Worm (Caenorhabditis elegans) whole organism, L1 larva: ENCODE measurements around the gene C45G7.4.

Experiments
- C04F5.9 ChIP-seq: sonication (generic microtip); optimal IDR thresholded peaks from 2 replicates; lab custom pipeline; 2016; ENCODE audit warnings: missing genetic modification characterization, missing compliant biosample characterization
- C16A3.4 ChIP-seq: fragments of 150-350 bp; optimal IDR thresholded peaks from 2 replicates; lab custom pipeline; 2014; ENCODE audit warnings: missing biosample characterization, missing genetic modification characterization
- C34B4.2 ChIP-seq: sonication (generic microtip); optimal IDR thresholded peaks from 2 replicates; lab custom pipeline; 2017; ENCODE audit warnings: mild to moderate bottlenecking, missing genetic modification characterization, missing compliant biosample characterization
- Y116A8C.19 ChIP-seq: sonication (generic microtip); optimal IDR thresholded peaks from 2 replicates; lab custom pipeline; 2016; ENCODE audit warnings: missing compliant biosample characterization, missing genetic modification characterization, borderline replicate concordance
- aly-2 ChIP-seq: fragments of 150-350 bp; optimal IDR thresholded peaks from 2 replicates; lab custom pipeline; 2014; ENCODE audit warnings: missing biosample characterization, missing genetic modification characterization
- ama-1 ChIP-seq: fragments of 150-350 bp; optimal IDR thresholded peaks from 2 replicates; lab custom pipeline; 2014
- blmp-1 ChIP-seq: fragments of 150-350 bp; optimal IDR thresholded peaks from 2 replicates; lab custom pipeline; 2014; ENCODE audit warnings: missing biosample characterization, missing genetic modification characterization
- ceh-88 ChIP-seq: fragments of 200-800 bp; sonication (Bioruptor generic); IDR thresholded peaks from 2 replicates; pipeline ENCODE4 v1.3.6; 2022; ENCODE audit warnings: missing genetic modification characterization, missing compliant biosample characterization
- dpl-1 ChIP-seq, 3 experiments: fragments of 150-350 bp in 2 of 3; sonication (generic microtip) in 1 of 3; optimal IDR thresholded peaks; 2 replicates each; lab custom pipeline; 2014 to 2017; ENCODE audit warnings: missing biosample characterization in 3 of 3, missing genetic modification characterization in 3 of 3, missing genetic modification reagents in 3 of 3
- efl-1 ChIP-seq, 4 experiments: fragments of 150-350 bp; optimal IDR thresholded peaks in 3 of 4; peaks in 1 of 4; 1 replicate in 1 of 4; 2 replicates in 3 of 4; lab custom pipeline; 2014; ENCODE audit warnings: missing biosample characterization in 2 of 4, missing genetic modification characterization in 2 of 4, missing genetic modification reagents in 2 of 4
- efl-3 ChIP-seq: fragments of 200-800 bp; sonication (Bioruptor generic); optimal IDR thresholded peaks from 2 replicates; lab custom pipeline; 2018; ENCODE audit warnings: mild to moderate bottlenecking, missing genetic modification characterization, missing compliant biosample characterization
- elt-2 ChIP-seq: sonication (generic microtip); optimal IDR thresholded peaks from 2 replicates; lab custom pipeline; 2016; ENCODE audit warnings: missing genetic modification characterization, mild to moderate bottlenecking, inconsistent platforms, missing compliant biosample characterization, missing genetic modification reagents
- elt-3 ChIP-seq, 6 experiments: fragments of 150-350 bp in 1 of 6; sonication (generic microtip); optimal IDR thresholded peaks; 2 replicates each; lab custom pipeline; 2017 to 2018; ENCODE audit warnings: missing biosample characterization in 6 of 6, missing genetic modification characterization in 6 of 6, inconsistent platforms in 1 of 6
- ets-5 ChIP-seq: fragments of 200-800 bp; sonication (Bioruptor generic); IDR thresholded peaks from 2 replicates; pipeline ENCODE4 v1.3.6; 2022; ENCODE audit warnings: missing genetic modification characterization, missing compliant biosample characterization
- fkh-8 ChIP-seq: sonication (generic microtip); optimal IDR thresholded peaks from 2 replicates; lab custom pipeline; 2016; ENCODE audit warnings: mild to moderate bottlenecking, missing genetic modification characterization, missing compliant biosample characterization
- grh-1 ChIP-seq: fragments of 200-800 bp; sonication (Bioruptor generic); IDR thresholded peaks from 2 replicates; pipeline ENCODE4 v1.3.6; 2022; ENCODE audit warnings: missing genetic modification reagents, missing genetic modification characterization, missing compliant biosample characterization
- hlh-17 ChIP-seq: fragments of 200-800 bp; sonication (Bioruptor generic); optimal IDR thresholded peaks from 2 replicates; lab custom pipeline; 2018; ENCODE audit warnings: missing genetic modification characterization, mild to moderate bottlenecking, missing compliant biosample characterization, moderate library complexity, borderline replicate concordance
- hpl-2 ChIP-seq: fragments of 150-350 bp; optimal IDR thresholded peaks from 2 replicates; lab custom pipeline; 2014; ENCODE audit warnings: missing biosample characterization, missing genetic modification reagents, missing genetic modification characterization
- irx-1 ChIP-seq: sonication (generic microtip); optimal IDR thresholded peaks from 2 replicates; lab custom pipeline; 2016; ENCODE audit warnings: missing genetic modification characterization, missing compliant biosample characterization
- isw-1 ChIP-seq: fragments of 200-800 bp; sonication (Bioruptor generic); IDR thresholded peaks from 2 replicates; pipeline ENCODE4 v1.3.6; 2022; ENCODE audit warnings: missing genetic modification characterization, missing compliant biosample characterization
- lin-13 ChIP-seq: fragments of 150-350 bp; optimal IDR thresholded peaks from 2 replicates; lab custom pipeline; 2014; ENCODE audit warnings: missing biosample characterization, missing genetic modification reagents, missing genetic modification characterization
- lin-14 ChIP-seq: fragments of 200-800 bp; sonication (Bioruptor generic); optimal IDR thresholded peaks from 2 replicates; lab custom pipeline; 2018; ENCODE audit warnings: mild to moderate bottlenecking, missing genetic modification characterization, moderate library complexity, missing compliant biosample characterization
- lin-35 ChIP-seq, 2 experiments: fragments of 150-350 bp; optimal IDR thresholded peaks; 2 replicates each; lab custom pipeline; 2014; ENCODE audit warnings: missing biosample characterization in 2 of 2, missing genetic modification characterization in 2 of 2, missing genetic modification reagents in 2 of 2
- lin-39 ChIP-seq: fragments of 150-350 bp; optimal IDR thresholded peaks from 2 replicates; lab custom pipeline; 2014; ENCODE audit warnings: missing biosample characterization, missing genetic modification reagents, missing genetic modification characterization
- lsy-2 ChIP-seq, 2 experiments: fragments of 150-350 bp; optimal IDR thresholded peaks; 2 replicates each; lab custom pipeline; 2014; ENCODE audit warnings: missing biosample characterization in 2 of 2, missing genetic modification characterization in 2 of 2
- nhr-11 ChIP-seq: fragments of 150-350 bp; optimal IDR thresholded peaks from 2 replicates; lab custom pipeline; 2014; ENCODE audit warnings: missing biosample characterization, missing genetic modification characterization
- nhr-20 ChIP-seq: sonication (generic microtip); optimal IDR thresholded peaks from 2 replicates; lab custom pipeline; 2016; ENCODE audit warnings: mild to moderate bottlenecking, missing genetic modification characterization, missing compliant biosample characterization
- nhr-237 ChIP-seq: fragments of 150-350 bp; optimal IDR thresholded peaks from 2 replicates; lab custom pipeline; 2014; ENCODE audit warnings: missing biosample characterization, missing genetic modification characterization
- nhr-47 ChIP-seq: sonication (generic microtip); optimal IDR thresholded peaks from 2 replicates; lab custom pipeline; 2016; ENCODE audit warnings: mild to moderate bottlenecking, missing genetic modification characterization, moderate library complexity, missing compliant biosample characterization
- nhr-71 ChIP-seq: sonication (generic microtip); optimal IDR thresholded peaks from 2 replicates; lab custom pipeline; 2016; ENCODE audit warnings: mild to moderate bottlenecking, missing genetic modification characterization, moderate library complexity, missing compliant biosample characterization
- nhr-90 ChIP-seq: sonication (generic microtip); optimal IDR thresholded peaks from 2 replicates; lab custom pipeline; 2016; ENCODE audit warnings: mild to moderate bottlenecking, missing genetic modification characterization, missing compliant biosample characterization; ENCODE audit not compliant: poor library complexity
- pag-3 ChIP-seq: sonication (generic microtip); optimal IDR thresholded peaks from 2 replicates; lab custom pipeline; 2017; ENCODE audit warnings: missing genetic modification characterization, mild to moderate bottlenecking, missing compliant biosample characterization, antibody characterized with exemption, borderline replicate concordance; ENCODE audit not compliant: insufficient read depth
- pqm-1 ChIP-seq: sonication (generic microtip); optimal IDR thresholded peaks from 3 replicates; lab custom pipeline; 2017; ENCODE audit warnings: missing biosample characterization, missing genetic modification characterization
- snu-23 ChIP-seq: sonication (generic microtip); optimal IDR thresholded peaks from 2 replicates; lab custom pipeline; 2016; ENCODE audit warnings: missing genetic modification characterization, missing compliant biosample characterization
- sox-4 ChIP-seq: sonication (generic microtip); optimal IDR thresholded peaks from 2 replicates; lab custom pipeline; 2016; ENCODE audit warnings: missing genetic modification characterization, missing compliant biosample characterization
- sptf-1 ChIP-seq: fragments of 150-350 bp; optimal IDR thresholded peaks from 2 replicates; lab custom pipeline; 2014; ENCODE audit warnings: missing biosample characterization, missing genetic modification characterization
- sup-37 ChIP-seq: fragments of 200-800 bp; sonication (Bioruptor generic); optimal IDR thresholded peaks from 2 replicates; lab custom pipeline; 2018; ENCODE audit warnings: mild to moderate bottlenecking, missing genetic modification characterization, missing compliant biosample characterization
- swsn-7 ChIP-seq: sonication (generic microtip); optimal IDR thresholded peaks from 2 replicates; lab custom pipeline; 2016; ENCODE audit warnings: missing genetic modification characterization, missing compliant biosample characterization
- tbx-2 ChIP-seq: sonication (generic microtip); optimal IDR thresholded peaks from 2 replicates; lab custom pipeline; 2016; ENCODE audit warnings: missing genetic modification characterization, missing compliant biosample characterization
- unc-86 ChIP-seq: sonication (generic microtip); optimal IDR thresholded peaks from 2 replicates; lab custom pipeline; 2016; ENCODE audit warnings: missing genetic modification characterization, missing compliant biosample characterization
- xbp-1 ChIP-seq: sonication (generic microtip); optimal IDR thresholded peaks from 2 replicates; lab custom pipeline; 2016; ENCODE audit warnings: missing genetic modification characterization, missing compliant biosample characterization
- zag-1 ChIP-seq: fragments of 150-350 bp; optimal IDR thresholded peaks from 2 replicates; lab custom pipeline; 2014; ENCODE audit warnings: missing biosample characterization, missing genetic modification characterization
- zip-4 ChIP-seq: fragments of 200-800 bp; sonication (Bioruptor generic); optimal IDR thresholded peaks from 2 replicates; lab custom pipeline; 2018; ENCODE audit warnings: mild to moderate bottlenecking, missing genetic modification characterization, moderate library complexity, missing compliant biosample characterization
- ztf-4 ChIP-seq: fragments of 150-350 bp; optimal IDR thresholded peaks from 2 replicates; lab custom pipeline; 2014; ENCODE audit warnings: missing biosample characterization, missing genetic modification characterization

The C45G7.4 gene

DNA sequence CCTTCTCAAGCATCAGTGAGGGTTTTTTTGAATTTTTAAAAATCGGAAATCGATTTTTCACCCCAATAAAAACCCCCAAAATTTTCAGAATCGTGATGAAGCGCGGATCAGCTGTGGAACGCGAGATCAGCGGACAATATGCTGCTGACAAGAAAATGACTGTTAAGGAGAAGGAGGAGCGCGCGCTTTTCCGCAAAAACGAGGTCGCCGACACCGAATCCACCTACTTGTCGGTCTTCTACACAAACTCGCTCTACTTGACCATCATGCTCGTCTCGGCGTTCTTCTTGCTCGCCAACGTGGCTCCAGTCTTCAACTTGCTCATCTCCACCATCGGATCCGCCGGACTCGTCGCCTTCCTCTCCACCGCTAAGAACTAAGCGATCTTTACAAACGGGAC, 43.0 kb upstream of the C45G7.4 start:
- TF ChIP-seq C04F5.9 (tag; lab: Kevin White, UChicago) = no peak
- TF ChIP-seq ets-5 (GFP tag; lab: Robert Waterston, UW) = 0 out of 2 replicates have a peak, but pooled peaks have one; percentile 50
- no peak for TF ChIP-seq efl-1 (optimal IDR thresholded peaks at IDR 0.05; lab: Kevin White, UChicago)
- TF ChIP-seq efl-1 (GFP tag; optimal IDR thresholded peaks at IDR 0.05 in 1 of 2; lab: Kevin White, UChicago) = peak in 1 of 2 experiments; percentile 60
- TF ChIP-seq, all 84 proteins: peak for 2

DNA sequence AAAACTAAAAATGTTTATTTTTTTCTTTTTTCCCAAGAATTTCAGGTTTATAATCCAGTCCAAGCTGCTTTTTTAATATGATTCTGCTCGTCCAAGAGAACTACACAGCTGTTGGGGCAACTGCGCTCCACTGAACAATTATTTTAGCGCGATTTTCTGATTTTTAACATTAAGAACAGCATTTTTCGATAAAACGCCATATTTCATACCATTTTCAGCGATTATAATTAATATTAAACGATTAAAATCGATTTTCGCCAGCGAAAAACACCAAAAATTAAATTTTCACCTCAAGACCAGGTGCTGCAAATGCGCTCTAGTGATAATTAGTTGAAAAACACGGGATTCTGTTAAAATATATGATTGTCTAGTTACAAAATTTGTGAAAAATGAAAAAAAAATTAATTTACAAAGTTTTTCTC, 42.5 kb upstream of the C45G7.4 start:
- TF ChIP-seq elt-2 (tag; lab: Kevin White, UChicago) (peak; percentile 14), C16A3.4 (tag; lab: Kevin White, UChicago) (peak; percentile 10), efl-1 (optimal IDR thresholded peaks at IDR 0.05; lab: Kevin White, UChicago) (peak; percentile 12 to 44), efl-1 (GFP tag; optimal IDR thresholded peaks at IDR 0.05 in 1 of 2; lab: Kevin White, UChicago) (peak; percentile 64 to 93), zip-4 (GFP tag; lab: Kevin White, UChicago) (peak; percentile 12), C34B4.2 (peak; percentile 18), lin-35 (GFP tag; optimal IDR thresholded peaks at IDR 0.05; lab: Kevin White, UChicago) (peak in 1 of 2 experiments; percentile 69), unc-86 (tag; lab: Kevin White, UChicago) (no peak), nhr-20 (tag; lab: Kevin White, UChicago) (peak; percentile 7), nhr-47 (tag; lab: Kevin White, UChicago) (peak; percentile 43), hpl-2 (GFP tag; lab: Kevin White, UChicago) (peak; percentile 43), ztf-4 (tag; lab: Kevin White, UChicago) (peak; percentile 90), ama-1 (lab: Kevin White, UChicago) (peak; percentile 54), nhr-90 (peak; percentile 58), xbp-1 (tag; lab: Kevin White, UChicago) (peak; percentile 12), swsn-7 (tag; lab: Kevin White, UChicago) (peak; percentile 6), grh-1 (no peak), zag-1 (tag; lab: Kevin White, UChicago) (no peak), nhr-11 (no peak), elt-3 (tag; optimal IDR thresholded peaks at IDR 0.05; lab: Kevin White, UChicago) (peak in 2 of 6 experiments; percentile 6 to 52), hlh-17 (GFP tag; lab: Kevin White, UChicago) (no peak), aly-2 (no peak), snu-23 (GFP tag; lab: Kevin White, UChicago) (peak; percentile 41), Y116A8C.19 (tag; lab: Kevin White, UChicago) (no peak), nhr-71 (tag; lab: Kevin White, UChicago) (peak; percentile 45), lsy-2 (tag; optimal IDR thresholded peaks at IDR 0.05; lab: Kevin White, UChicago) (peak; percentile 42 to 53), nhr-237 (no peak), dpl-1 (GFP tag; optimal IDR thresholded peaks at IDR 0.05; lab: Kevin White, UChicago) (peak; percentile 12 to 59 (median 45)), blmp-1 (tag; lab: Kevin White, UChicago) (peak; percentile 12), lin-13 (GFP tag; lab: Kevin White, UChicago) (peak; percentile 21), ets-5 (GFP tag; lab: Robert Waterston, UW) (no peak), tbx-2 (tag; lab: Kevin White, UChicago) (peak; percentile 12)

- TF ChIP-seq ztf-4 (tag; lab: Kevin White, UChicago) (no peak), efl-1 (optimal IDR thresholded peaks at IDR 0.05; lab: Kevin White, UChicago) (no peak), efl-1 (GFP tag; optimal IDR thresholded peaks at IDR 0.05 in 1 of 2; lab: Kevin White, UChicago) (peak in 1 of 2 experiments; percentile 41), fkh-8 (no peak), C04F5.9 (tag; lab: Kevin White, UChicago) (no peak), pqm-1 (tag; lab: Kevin White, UChicago) (no peak), efl-3 (GFP tag; lab: Kevin White, UChicago) (no peak)
- TF ChIP-seq, all 84 proteins: peak for 1
Measured at ce11 chrIV:2390804-2391203, 42.0 kb upstream of the C45G7.4 start, which contains the start of gene eri-5. Gene eri-5, plus strand, starts transcription at chrIV:2390821.

- no peak for TF ChIP-seq dpl-1 (GFP tag; optimal IDR thresholded peaks at IDR 0.05; lab: Kevin White, UChicago)
- TF ChIP-seq sptf-1 (tag; lab: Kevin White, UChicago) = no peak
- no peak for TF ChIP-seq lin-39 (tag; lab: Kevin White, UChicago)
- TF ChIP-seq irx-1 (tag; lab: Kevin White, UChicago) = no peak
- TF ChIP-seq snu-23 (GFP tag; lab: Kevin White, UChicago) = no peak
- no peak for TF ChIP-seq C04F5.9 (tag; lab: Kevin White, UChicago)
- TF ChIP-seq lin-14 (GFP tag; lab: Kevin White, UChicago) = no peak
- no peak for TF ChIP-seq pag-3 (tag; lab: Kevin White, UChicago)
- TF ChIP-seq blmp-1 (tag; lab: Kevin White, UChicago) = no peak
- TF ChIP-seq isw-1 (GFP tag; lab: Robert Waterston, UW) = no peak
- TF ChIP-seq zag-1 (tag; lab: Kevin White, UChicago) = no peak
- TF ChIP-seq sox-4 (tag; lab: Kevin White, UChicago) = no peak
- TF ChIP-seq lsy-2 (tag; optimal IDR thresholded peaks at IDR 0.05; lab: Kevin White, UChicago) = no peak
- TF ChIP-seq ceh-88 (GFP tag; lab: Robert Waterston, UW) = no peak
- TF ChIP-seq hlh-17 (GFP tag; lab: Kevin White, UChicago) = no peak
- no peak for TF ChIP-seq aly-2
- TF ChIP-seq grh-1 = no peak
- no peak for TF ChIP-seq sup-37 (GFP tag; lab: Kevin White, UChicago)
Measured at ce11 chrIV:2391809-2392208, 41.0 kb upstream of the C45G7.4 start.
